Fruit fly (Drosophila melanogaster) whole organism: ENCODE results near the gene CG14402.

Experiments
- CG8478 ChIP-seq: fragments of >200 bp; optimal IDR thresholded peaks from 2 replicates; lab custom pipeline; 2018; ENCODE audit warnings: inconsistent platforms
- Dll ChIP-seq: fragments of >200 bp; optimal IDR thresholded peaks from 2 replicates; lab custom pipeline; 2017
- EcR ChIP-seq, 2 experiments: fragments of >200 bp; optimal IDR thresholded peaks; 2 replicates each; lab custom pipeline; 2017; ENCODE audit warnings: missing biosample characterization in 2 of 2, missing genetic modification characterization in 2 of 2, missing genetic modification reagents in 2 of 2
- pan ChIP-seq: fragments of >200 bp; optimal IDR thresholded peaks from 2 replicates; lab custom pipeline; 2017
- psq ChIP-seq: fragments of >200 bp; optimal IDR thresholded peaks from 2 replicates; lab custom pipeline; 2017
- usp ChIP-seq: fragments of >200 bp; optimal IDR thresholded peaks from 2 replicates; lab custom pipeline; 2017; ENCODE audit warnings: missing biosample characterization, missing genetic modification characterization, mixed read lengths

The CG14402 gene

dm6 chr2L:20849000-20849399, at the start of gene CG14402:
Gene CG14402, plus strand, starts transcription at chr2L:20849300.
- no peak for TF ChIP-seq EcR (GFP tag; optimal IDR thresholded peaks at IDR 0.05; lab: Kevin White, UChicago)
- TF ChIP-seq Dll (lab: Kevin White, UChicago): no peak
- TF ChIP-seq pan (lab: Kevin White, UChicago): no peak
- TF ChIP-seq usp (GFP tag; lab: Kevin White, UChicago): no peak
- TF ChIP-seq psq: no peak
- no peak for TF ChIP-seq CG8478 (lab: Kevin White, UChicago)

DNA sequence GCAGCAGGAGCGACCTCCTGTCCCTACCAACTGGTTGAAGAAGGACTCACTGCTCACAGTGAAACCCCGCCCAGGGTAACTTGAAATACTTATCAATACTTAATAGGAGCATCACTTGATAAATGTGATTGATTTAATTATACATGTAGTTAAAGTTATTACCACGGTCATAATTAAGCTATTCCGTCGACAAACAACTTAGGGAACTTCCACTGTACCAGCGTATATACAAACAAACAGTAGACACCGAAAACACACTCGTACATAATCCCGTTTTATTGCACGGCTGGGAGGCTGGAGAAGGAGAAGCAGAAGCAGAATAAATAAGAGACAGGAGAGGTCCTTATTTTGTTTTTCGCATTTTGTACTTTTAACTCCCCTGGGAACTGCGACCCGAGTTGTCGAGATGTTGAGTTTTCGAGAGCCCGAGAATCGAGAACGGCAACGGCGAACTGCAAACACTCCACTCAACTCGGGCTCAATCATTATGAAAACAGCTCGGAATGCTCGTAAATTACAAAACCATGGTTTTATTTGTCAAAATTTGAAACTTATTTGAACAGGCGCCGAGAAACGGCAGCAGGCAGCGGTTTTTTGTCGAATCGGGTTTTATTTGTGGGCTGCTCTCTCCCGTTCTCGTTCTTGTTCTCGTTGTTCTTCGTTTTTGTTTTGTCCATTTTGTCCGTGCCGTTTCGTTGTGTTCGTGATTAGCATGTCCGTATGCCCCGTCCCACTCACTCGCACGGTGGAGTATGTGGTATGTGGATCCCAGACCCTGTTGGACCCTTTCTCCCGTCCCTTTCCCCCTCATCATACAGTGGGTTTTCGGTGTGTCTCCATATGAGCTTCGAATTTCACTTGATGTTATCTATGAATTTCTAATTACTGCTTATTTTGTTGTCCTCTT, 48.9 kb upstream of the CG14402 start:
- TF ChIP-seq usp (GFP tag; lab: Kevin White, UChicago) (no peak), pan (lab: Kevin White, UChicago) (no peak), Dll (lab: Kevin White, UChicago) (no peak), CG8478 (lab: Kevin White, UChicago) (no peak), EcR (GFP tag; optimal IDR thresholded peaks at IDR 0.05; lab: Kevin White, UChicago) (no peak)

- TF ChIP-seq CG8478 (lab: Kevin White, UChicago): no peak
- TF ChIP-seq Dll (lab: Kevin White, UChicago): no peak
- no peak for TF ChIP-seq pan (lab: Kevin White, UChicago)
- no peak for TF ChIP-seq EcR (GFP tag; optimal IDR thresholded peaks at IDR 0.05; lab: Kevin White, UChicago)
- TF ChIP-seq usp (GFP tag; lab: Kevin White, UChicago): no peak
- no peak for TF ChIP-seq psq
These were observed 47.3 kb upstream of the CG14402 start for dm6 chr2L:20801801-20802200.

dm6 chr2L:20802204-20802603, 46.9 kb upstream of the CG14402 start:
- TF ChIP-seq usp (GFP tag; lab: Kevin White, UChicago) (no peak), Dll (lab: Kevin White, UChicago) (no peak), CG8478 (lab: Kevin White, UChicago) (no peak), pan (lab: Kevin White, UChicago) (no peak), psq (no peak), EcR (GFP tag; optimal IDR thresholded peaks at IDR 0.05; lab: Kevin White, UChicago) (no peak)

- no peak for TF ChIP-seq Dll (lab: Kevin White, UChicago)
- TF ChIP-seq CG8478 (lab: Kevin White, UChicago): no peak
- no peak for TF ChIP-seq psq
- TF ChIP-seq pan (lab: Kevin White, UChicago): no peak
- no peak for TF ChIP-seq usp (GFP tag; lab: Kevin White, UChicago)
- no peak for TF ChIP-seq EcR (GFP tag; optimal IDR thresholded peaks at IDR 0.05; lab: Kevin White, UChicago)
These were observed 46.3 kb upstream of the CG14402 start for dm6 chr2L:20802839-20803238.

DNA sequence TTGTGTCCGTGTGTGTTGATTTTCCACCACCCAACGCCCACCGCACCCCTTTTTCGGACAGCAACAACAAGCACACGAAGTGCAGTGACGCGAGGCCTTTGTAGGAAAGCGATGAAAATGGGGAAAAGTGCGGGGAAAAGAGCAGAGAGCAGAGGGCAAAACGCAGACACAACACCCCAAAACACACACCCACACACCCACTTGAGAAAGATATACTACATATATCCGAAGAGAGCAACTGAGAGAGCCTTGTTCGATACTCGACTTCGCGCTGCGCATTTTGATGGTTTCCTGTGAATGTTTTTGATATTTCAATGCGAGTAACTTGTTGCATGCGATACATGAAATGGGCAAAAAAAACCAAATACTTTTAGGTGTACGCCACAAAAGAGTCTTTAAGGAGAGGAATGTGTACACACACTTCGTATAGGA, 45.4 kb upstream of the CG14402 start:
- no peak for TF ChIP-seq pan (lab: Kevin White, UChicago)
- TF ChIP-seq Dll (lab: Kevin White, UChicago): no peak
- TF ChIP-seq usp (GFP tag; lab: Kevin White, UChicago): no peak
- TF ChIP-seq psq: no peak
- TF ChIP-seq EcR (GFP tag; optimal IDR thresholded peaks at IDR 0.05; lab: Kevin White, UChicago): no peak
- no peak for TF ChIP-seq CG8478 (lab: Kevin White, UChicago)

DNA sequence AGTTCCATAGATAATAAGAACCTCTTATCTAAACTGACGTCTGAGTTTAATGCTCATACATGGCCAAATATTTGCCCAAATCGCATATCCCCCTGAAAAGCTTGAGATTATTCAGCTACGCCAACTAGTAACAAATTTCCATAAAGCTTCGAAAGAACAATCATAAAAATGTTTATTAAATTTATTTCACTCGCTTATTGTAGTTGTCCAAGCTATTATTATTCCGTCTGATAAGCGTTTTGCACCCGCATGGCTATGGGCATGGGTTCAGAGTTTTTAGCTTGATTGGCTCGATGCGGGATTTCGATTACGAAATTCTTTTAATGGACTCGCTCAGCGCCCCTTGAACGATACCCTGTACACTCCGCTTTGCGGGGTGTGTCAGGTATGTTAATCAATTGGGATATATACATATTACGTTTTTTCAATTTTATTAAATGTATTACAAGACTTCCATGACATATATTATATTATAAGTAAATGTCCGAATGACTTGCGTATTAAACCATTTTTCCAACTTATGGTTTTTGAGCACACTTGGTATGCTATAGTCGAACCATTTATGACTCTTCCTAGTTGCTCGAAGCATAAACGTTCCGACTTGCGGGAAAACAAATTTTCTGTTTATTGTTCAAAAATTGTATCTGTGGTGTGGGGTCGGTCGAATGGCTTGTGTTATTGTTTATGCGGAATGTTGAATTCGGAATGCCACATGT, 43.3 kb upstream of the CG14402 start:
- TF ChIP-seq CG8478 (lab: Kevin White, UChicago) (no peak), pan (lab: Kevin White, UChicago) (peak; percentile 79)

- TF ChIP-seq Dll (lab: Kevin White, UChicago): no peak
- TF ChIP-seq usp (GFP tag; lab: Kevin White, UChicago): no peak
- TF ChIP-seq pan (lab: Kevin White, UChicago): no peak
- no peak for TF ChIP-seq EcR (GFP tag; optimal IDR thresholded peaks at IDR 0.05; lab: Kevin White, UChicago)
These were observed 42.5 kb upstream of the CG14402 start for dm6 chr2L:20806619-20807018.

- no peak for TF ChIP-seq Dll (lab: Kevin White, UChicago)
These were observed 41.2 kb upstream of the CG14402 start for dm6 chr2L:20807617-20808509.

dm6 chr2L:20808510-20809195, 40.4 kb upstream of the CG14402 start:
- TF ChIP-seq usp (GFP tag; lab: Kevin White, UChicago) (no peak), EcR (GFP tag; optimal IDR thresholded peaks at IDR 0.05; lab: Kevin White, UChicago) (no peak), Dll (lab: Kevin White, UChicago) (no peak), psq (no peak), CG8478 (lab: Kevin White, UChicago) (no peak), pan (lab: Kevin White, UChicago) (no peak)
